Worm (Caenorhabditis elegans): ENCODE measurements around the gene ril-1.

ril-1 gene

ce11 chrV:14481401-14481800 is 42.5 kb downstream of the ril-1 start, which contains the start of gene R02D5.7:
Gene R02D5.7 (minus strand): TSS chrV:14481501.
- TF ChIP-seq F57C9.4 (tag; optimal IDR thresholded peaks at IDR 0.05) (no peak), rcor-1 (GFP tag; IDR thresholded peaks at IDR 0.05) (no peak), lag-1 (GFP tag; IDR thresholded peaks at IDR 0.05) (no peak), ceh-58 (GFP tag; IDR thresholded peaks at IDR 0.05) (no peak), Y53G8AR.9 (GFP tag; conservative IDR thresholded peaks at IDR 0.05) (no peak), nhr-80 (tag; optimal IDR thresholded peaks at IDR 0.05) (peak; percentile 20), mes-4 (tag; optimal IDR thresholded peaks at IDR 0.05) (no peak), nfya-1 (tag; optimal IDR thresholded peaks at IDR 0.05; ENCODE audit: borderline replicate concordance, insufficient read depth) (no peak)

ce11 chrV:14480533-14480932 is 43.4 kb downstream of the ril-1 start:
- no peak for TF ChIP-seq ztf-3 (GFP tag; optimal IDR thresholded peaks at IDR 0.05)
- TF ChIP-seq K11D2.4 (GFP tag; IDR thresholded peaks at IDR 0.05): no peak
- TF ChIP-seq gei-17 (GFP tag; optimal IDR thresholded peaks at IDR 0.05): no peak
- peak; percentile 51; the same call in 1 of the 2 replicates for TF ChIP-seq egrh-3 (GFP tag; IDR thresholded peaks at IDR 0.05)
- no peak for TF ChIP-seq Y67H2A.10 (GFP tag; conservative IDR thresholded peaks at IDR 0.05)

DNA sequence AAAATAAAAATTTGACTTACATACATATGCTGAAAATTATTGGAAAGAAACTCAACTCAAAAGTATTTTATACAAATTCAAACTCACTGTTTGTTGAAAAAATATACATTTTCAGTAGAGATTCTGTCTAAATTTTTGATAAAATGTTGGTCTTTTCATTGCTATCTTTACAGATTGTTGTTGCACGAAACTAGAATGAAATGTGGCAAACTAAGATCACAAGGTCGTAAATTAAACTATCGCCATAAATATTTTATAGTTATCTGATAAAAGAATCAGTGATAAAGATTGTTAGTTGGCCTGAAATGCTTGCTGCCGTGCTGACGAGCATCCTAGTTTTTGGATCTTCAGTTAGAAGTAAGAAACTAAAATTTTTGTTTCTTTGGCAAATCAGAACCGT is 45.0 kb downstream of the ril-1 start, which contains the start of gene clec-55:
Gene clec-55 (plus strand): TSS at position 301 of the 400 bp plus-strand sequence.
- TF ChIP-seq hrde-1 (tag; optimal IDR thresholded peaks at IDR 0.05; ENCODE audit: borderline replicate concordance) (no peak), lin-54 (GFP tag; optimal IDR thresholded peaks at IDR 0.05) (no peak), attf-6 (GFP tag; IDR thresholded peaks at IDR 0.05) (no peak), madf-3 (GFP tag; IDR thresholded peaks at IDR 0.05) (no peak), nhr-27 (tag; optimal IDR thresholded peaks at IDR 0.05) (no peak), aptf-2 (GFP tag; conservative IDR thresholded peaks at IDR 0.05) (no peak), ztf-6 (GFP tag; IDR thresholded peaks at IDR 0.05) (no peak), repo-1 (tag; optimal IDR thresholded peaks at IDR 0.05) (no peak), K11D2.4 (GFP tag; IDR thresholded peaks at IDR 0.05) (no peak), let-607 (tag; optimal IDR thresholded peaks at IDR 0.05) (no peak), atf-7 (tag; optimal IDR thresholded peaks at IDR 0.05) (no peak)

DNA sequence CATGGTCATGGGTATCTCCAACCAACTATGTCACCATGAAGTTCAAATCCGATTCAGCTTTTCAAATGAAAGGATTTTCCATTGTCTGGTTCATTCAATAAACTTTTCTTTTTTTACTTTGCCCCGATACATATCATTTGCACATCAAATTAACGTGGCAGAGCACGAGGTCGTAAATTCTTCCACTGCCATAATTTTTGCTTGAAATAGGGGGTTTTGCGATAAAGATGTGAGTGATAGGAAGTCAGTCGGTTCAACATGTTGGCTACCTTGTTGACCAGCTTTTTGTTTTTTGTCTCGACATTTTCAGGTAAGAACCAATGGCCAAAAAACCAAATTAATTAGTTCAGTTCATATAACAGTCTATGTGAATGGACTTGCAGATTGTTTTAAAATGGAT is 47.2 kb downstream of the ril-1 start, which contains the start of gene clec-54:
Gene clec-54 (plus strand): TSS at position 224 of the 400 bp plus-strand sequence.
- TF ChIP-seq nhr-80 (tag; optimal IDR thresholded peaks at IDR 0.05): peak; percentile 35
- no peak for TF ChIP-seq attf-6 (GFP tag; IDR thresholded peaks at IDR 0.05)

DNA sequence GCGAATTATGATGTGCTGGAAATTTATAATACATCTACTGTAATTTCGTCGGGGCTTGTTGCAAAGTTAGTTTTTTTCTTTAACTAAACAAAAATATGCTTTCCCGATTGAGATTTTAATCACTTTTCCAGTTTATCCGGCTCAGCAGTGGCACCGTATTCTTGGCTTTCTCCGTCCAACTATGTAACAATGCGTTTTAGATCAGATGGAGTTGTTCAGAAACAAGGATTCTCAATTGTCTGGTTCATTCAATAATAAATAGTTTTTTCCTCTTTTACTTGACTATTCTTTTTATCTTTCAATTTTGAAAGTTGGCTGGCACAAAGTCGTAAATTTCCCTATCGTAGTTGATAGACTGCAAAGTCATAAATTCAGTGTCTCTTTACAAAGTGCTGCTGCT is 49.8 kb downstream of the ril-1 start, which contains the start of gene clec-56:
Gene clec-56 (plus strand): TSS at position 301 of the 400 bp plus-strand sequence.
- TF ChIP-seq nhr-80 (tag; optimal IDR thresholded peaks at IDR 0.05) (peak; percentile 24), efl-1 (GFP tag; optimal IDR thresholded peaks at IDR 0.05) (no peak), B0035.1 (tag; optimal IDR thresholded peaks at IDR 0.05) (no peak)

All from whole organism, young adult.